Fruit fly (Drosophila melanogaster) whole organism, wandering third instar larva: ENCODE data around the gene CG13403.

Source experiments
- Dif ChIP-seq: fragments of 200-275, 200-300 bp; sonication (Bioruptor generic); optimal IDR thresholded peaks from 2 replicates; lab custom pipeline; 2018; ENCODE audit warnings: missing biosample characterization, missing genetic modification characterization; ENCODE audit not compliant: partially characterized antibody
- GATAd ChIP-seq: sonication (Bioruptor generic); optimal IDR thresholded peaks from 2 replicates; lab custom pipeline; 2016; ENCODE audit warnings: missing biosample characterization, missing genetic modification characterization
- OdsH ChIP-seq: fragments of 200-800 bp; sonication (Bioruptor generic); optimal IDR thresholded peaks from 2 replicates; lab custom pipeline; 2016; ENCODE audit warnings: missing biosample characterization, mild to moderate bottlenecking, missing genetic modification characterization
- fru ChIP-seq: fragments of 200-800 bp; sonication (Bioruptor generic); optimal IDR thresholded peaks from 3 replicates; lab custom pipeline; 2016; ENCODE audit warnings: missing biosample characterization, mild to moderate bottlenecking, missing genetic modification characterization
- h ChIP-seq: fragments of 200-800 bp; sonication (Bioruptor generic); optimal IDR thresholded peaks from 3 replicates; lab custom pipeline; 2016; ENCODE audit warnings: missing biosample characterization, mild to moderate bottlenecking, missing genetic modification characterization
- pan ChIP-seq: fragments of >200 bp; optimal IDR thresholded peaks from 2 replicates; lab custom pipeline; 2017
- usp ChIP-seq: fragments of >200 bp; optimal IDR thresholded peaks from 2 replicates; lab custom pipeline; 2017; ENCODE audit warnings: missing biosample characterization, missing genetic modification characterization

dm6 chrX:14148171-14148570 is 43.6 kb downstream of the CG13403 start:
- TF ChIP-seq GATAd (GFP tag; lab: Kevin White, UChicago) = no peak
- TF ChIP-seq pan (lab: Kevin White, UChicago) = no peak
- no peak for TF ChIP-seq usp
- TF ChIP-seq Dif (GFP tag; lab: Kevin White, UChicago) = no peak
- TF ChIP-seq fru (GFP tag; lab: Kevin White, UChicago) = no peak
- TF ChIP-seq h = no peak
- no peak for TF ChIP-seq OdsH (GFP tag; lab: Kevin White, UChicago)
